Fruit fly (Drosophila melanogaster) whole organism, prepupa: ENCODE measurements around the gene CG45067.

Experiments used
- Blimp-1 ChIP-seq: fragments of 200-800 bp; sonication (Bioruptor generic); optimal IDR thresholded peaks from 3 replicates; lab custom pipeline; 2017; ENCODE audit warnings: missing biosample characterization, missing genetic modification characterization, mild to moderate bottlenecking, moderate library complexity, missing genetic modification reagents
- CG10669 ChIP-seq: fragments of 200-800 bp; sonication (Bioruptor generic); optimal IDR thresholded peaks from 3 replicates; lab custom pipeline; 2018; ENCODE audit warnings: missing biosample characterization, mild to moderate bottlenecking, missing genetic modification characterization, moderate library complexity
- CG11902 ChIP-seq: fragments of 200-800 bp; sonication (Bioruptor generic); optimal IDR thresholded peaks from 3 replicates; lab custom pipeline; 2016; ENCODE audit warnings: missing biosample characterization, missing genetic modification characterization
- CG15336 ChIP-seq: fragments of 200-800 bp; sonication (Bioruptor generic); IDR thresholded peaks from 2 replicates; pipeline ENCODE4 v1.3.6; 2022; ENCODE audit warnings: missing biosample characterization, missing genetic modification characterization
- CG1621 ChIP-seq: fragments of 200-800 bp; sonication (Bioruptor generic); optimal IDR thresholded peaks from 3 replicates; lab custom pipeline; 2018; ENCODE audit warnings: missing biosample characterization, mild to moderate bottlenecking, missing genetic modification characterization
- CG16779 ChIP-seq: fragments of 200-800 bp; sonication (Bioruptor generic); optimal IDR thresholded peaks from 3 replicates; lab custom pipeline; 2017; ENCODE audit warnings: missing biosample characterization, mild to moderate bottlenecking, missing genetic modification characterization
- CG3032 ChIP-seq: fragments of 200-800 bp; optimal IDR thresholded peaks from 2 replicates; lab custom pipeline; 2019; ENCODE audit warnings: missing biosample characterization, mild to moderate bottlenecking, missing genetic modification characterization, moderate library complexity
- CG31627 ChIP-seq: fragments of 200-800 bp; sonication (Bioruptor generic); optimal IDR thresholded peaks from 3 replicates; lab custom pipeline; 2016; ENCODE audit warnings: missing biosample characterization, missing genetic modification characterization
- CG32006 ChIP-seq: fragments of 200-800 bp; sonication (Bioruptor generic); optimal IDR thresholded peaks from 3 replicates; lab custom pipeline; 2017; ENCODE audit warnings: missing biosample characterization, mild to moderate bottlenecking, missing genetic modification characterization
- CG3919 ChIP-seq: fragments of 200-800 bp; sonication (Bioruptor generic); optimal IDR thresholded peaks from 3 replicates; lab custom pipeline; 2016; ENCODE audit warnings: missing biosample characterization, missing genetic modification characterization
- CG6163 ChIP-seq: fragments of 200-800 bp; sonication (Bioruptor generic); IDR thresholded peaks from 3 replicates; pipeline ENCODE4 v1.3.6; 2022; ENCODE audit warnings: missing biosample characterization, missing genetic modification characterization
- CG6792 ChIP-seq: fragments of 200-800 bp; sonication (Bioruptor generic); optimal IDR thresholded peaks from 3 replicates; lab custom pipeline; 2016; ENCODE audit warnings: missing biosample characterization, missing genetic modification characterization
- CG6808 ChIP-seq: fragments of 200-800 bp; sonication (Bioruptor generic); optimal IDR thresholded peaks from 3 replicates; lab custom pipeline; 2017; ENCODE audit warnings: missing biosample characterization, missing genetic modification characterization, mild to moderate bottlenecking, moderate library complexity, missing genetic modification reagents
- CG6854 ChIP-seq: fragments of 200-800 bp; sonication (Bioruptor generic); optimal IDR thresholded peaks from 2 replicates; lab custom pipeline; 2017; ENCODE audit warnings: missing biosample characterization, mild to moderate bottlenecking, missing genetic modification characterization
- CG8319 ChIP-seq: fragments of 200-800 bp; sonication (Bioruptor generic); optimal IDR thresholded peaks from 3 replicates; lab custom pipeline; 2016; ENCODE audit warnings: missing biosample characterization, missing genetic modification characterization
- CG8632 ChIP-seq: fragments of 200-800 bp; sonication (Bioruptor generic); optimal IDR thresholded peaks from 3 replicates; lab custom pipeline; 2016; ENCODE audit warnings: missing biosample characterization, missing genetic modification characterization
- Eip78C ChIP-seq: fragments of 200-800 bp; sonication (Bioruptor generic); peaks from one replicate; lab custom pipeline; 2016; ENCODE audit warnings: missing biosample characterization, missing genetic modification characterization
- Eip93F ChIP-seq: fragments of 200-800 bp; sonication (Bioruptor generic); optimal IDR thresholded peaks from 2 replicates; lab custom pipeline; 2016; ENCODE audit warnings: missing biosample characterization, mild to moderate bottlenecking, missing genetic modification characterization
- Ets21C ChIP-seq: fragments of 200-800 bp; sonication (Bioruptor generic); optimal IDR thresholded peaks from 3 replicates; lab custom pipeline; 2016; ENCODE audit warnings: missing biosample characterization, missing genetic modification characterization
- Ets96B ChIP-seq: fragments of 200-800 bp; optimal IDR thresholded peaks from 2 replicates; lab custom pipeline; 2019; ENCODE audit warnings: missing biosample characterization, mild to moderate bottlenecking, missing genetic modification characterization, moderate library complexity
- Gug ChIP-seq: fragments of 200-800 bp; sonication (Bioruptor generic); IDR thresholded peaks from 2 replicates; pipeline ENCODE4 v1.3.6; 2022; ENCODE audit warnings: missing biosample characterization, missing genetic modification characterization
- Hr39 ChIP-seq: fragments of 200-800 bp; sonication (Bioruptor generic); optimal IDR thresholded peaks from 2 replicates; lab custom pipeline; 2016; ENCODE audit warnings: missing biosample characterization, missing genetic modification characterization
- Lpt ChIP-seq: fragments of 200-800 bp; sonication (Bioruptor generic); optimal IDR thresholded peaks from 3 replicates; lab custom pipeline; 2016; ENCODE audit warnings: missing biosample characterization, missing genetic modification characterization
- Met ChIP-seq: fragments of 200-800 bp; sonication (Bioruptor generic); optimal IDR thresholded peaks from 3 replicates; lab custom pipeline; 2016; ENCODE audit warnings: missing biosample characterization, missing genetic modification characterization
- OdsH ChIP-seq: fragments of 200-800 bp; sonication (Bioruptor generic); optimal IDR thresholded peaks from 3 replicates; lab custom pipeline; 2016; ENCODE audit warnings: missing biosample characterization, missing genetic modification characterization
- Smox ChIP-seq: fragments of 200-800 bp; sonication (Bioruptor generic); optimal IDR thresholded peaks from 3 replicates; lab custom pipeline; 2016; ENCODE audit warnings: missing biosample characterization, missing genetic modification characterization
- Sox14 ChIP-seq: fragments of 200-800 bp; sonication (Bioruptor generic); optimal IDR thresholded peaks from 3 replicates; lab custom pipeline; 2016; ENCODE audit warnings: missing biosample characterization, missing genetic modification characterization
- Sox15 ChIP-seq: fragments of 200-800 bp; sonication (Bioruptor generic); optimal IDR thresholded peaks from 3 replicates; lab custom pipeline; 2016; ENCODE audit warnings: missing biosample characterization, missing genetic modification characterization
- acj6 ChIP-seq: fragments of 200-800 bp; sonication (Bioruptor generic); optimal IDR thresholded peaks from 3 replicates; lab custom pipeline; 2016; ENCODE audit warnings: missing biosample characterization, missing genetic modification characterization
- cyc ChIP-seq: fragments of 200-800 bp; sonication (Bioruptor generic); optimal IDR thresholded peaks from 3 replicates; lab custom pipeline; 2016; ENCODE audit warnings: missing biosample characterization, missing genetic modification characterization
- dac ChIP-seq: fragments of 200-800 bp; sonication (Bioruptor generic); optimal IDR thresholded peaks from 2 replicates; lab custom pipeline; 2017; ENCODE audit warnings: missing biosample characterization, mild to moderate bottlenecking, missing genetic modification characterization
- eg ChIP-seq: fragments of 200-800 bp; sonication (Bioruptor generic); IDR thresholded peaks from 3 replicates; pipeline ENCODE4 v1.3.6; 2022; ENCODE audit warnings: missing biosample characterization, missing genetic modification characterization
- fd59A ChIP-seq: fragments of 200-800 bp; sonication (Bioruptor generic); optimal IDR thresholded peaks from 2 replicates; lab custom pipeline; 2017; ENCODE audit warnings: missing biosample characterization, mild to moderate bottlenecking, missing genetic modification characterization, missing genetic modification reagents
- fd85E ChIP-seq: fragments of 200-800 bp; sonication (Bioruptor generic); optimal IDR thresholded peaks from 3 replicates; lab custom pipeline; 2016; ENCODE audit warnings: missing biosample characterization, missing genetic modification characterization
- fkh ChIP-seq: fragments of 200-800 bp; sonication (Bioruptor generic); optimal IDR thresholded peaks from 3 replicates; lab custom pipeline; 2017; ENCODE audit warnings: missing biosample characterization, mild to moderate bottlenecking, missing genetic modification characterization, moderate library complexity
- pdm3 ChIP-seq: fragments of 200-800 bp; sonication (Bioruptor generic); optimal IDR thresholded peaks from 3 replicates; lab custom pipeline; 2016; ENCODE audit warnings: missing biosample characterization, missing genetic modification characterization
- salr ChIP-seq, 2 experiments: fragments of 200-800 bp; sonication (Bioruptor generic); optimal IDR thresholded peaks; 3 replicates each; lab custom pipeline; 2016 to 2018; ENCODE audit warnings: missing biosample characterization in 2 of 2, missing genetic modification characterization in 2 of 2, mild to moderate bottlenecking in 1 of 2
- ss ChIP-seq, 2 experiments: fragments of 200-800 bp; sonication (Bioruptor generic); optimal IDR thresholded peaks; 2 replicates in 1 of 2; 3 replicates in 1 of 2; lab custom pipeline; 2017 to 2018; ENCODE audit warnings: mild to moderate bottlenecking in 2 of 2, missing biosample characterization in 2 of 2, missing genetic modification characterization in 2 of 2, moderate library complexity in 1 of 2
- svp ChIP-seq: fragments of 200-800 bp; sonication (Bioruptor generic); peaks from one replicate; lab custom pipeline; 2016; ENCODE audit warnings: missing biosample characterization, missing genetic modification characterization

CG45067 gene

DNA sequence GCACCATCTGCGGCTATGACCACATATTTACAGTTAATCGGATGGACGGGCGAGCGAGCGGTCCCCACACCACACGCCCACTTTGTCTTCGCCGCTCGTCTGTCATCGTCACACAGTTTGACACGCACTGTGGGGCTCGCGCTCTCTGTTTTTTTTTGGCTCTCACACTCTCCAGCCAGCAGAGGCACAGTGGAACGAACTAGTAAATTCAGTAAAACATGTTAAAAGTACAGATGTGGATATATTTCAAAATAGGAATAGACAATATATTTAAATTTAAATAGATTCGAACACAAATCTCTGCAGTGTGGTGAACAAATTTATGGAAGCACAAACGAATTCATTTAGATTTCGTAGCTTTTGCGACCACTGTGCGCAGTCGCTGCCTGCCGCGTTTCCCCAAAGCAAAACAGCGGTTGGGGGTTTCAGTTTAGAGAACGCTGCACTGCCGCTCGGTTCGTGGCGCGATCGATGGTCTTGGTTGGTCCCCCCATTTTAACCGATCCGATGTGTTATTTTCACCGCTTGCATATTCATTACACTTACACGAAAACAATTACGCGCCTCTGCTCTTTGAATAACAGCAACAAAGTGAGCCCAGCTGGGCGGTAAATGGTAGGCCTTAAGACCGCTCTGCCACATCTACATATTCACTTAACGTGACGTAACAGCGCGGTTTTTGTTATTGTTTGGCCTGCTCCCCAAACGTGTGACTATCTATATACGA lies 33.0 kb downstream of the CG45067 start (continued):
- TF ChIP-seq fkh (GFP tag; lab: Kevin White, UChicago): peak; percentile 88
- peak; percentile 98 for TF ChIP-seq Gug (GFP tag; lab: Robert Waterston, UW)
- peak; percentile 99 for TF ChIP-seq Sox14 (GFP tag; lab: Kevin White, UChicago)
- peak; percentile 99 for TF ChIP-seq Met (GFP tag; lab: Kevin White, UChicago)
- TF ChIP-seq CG6163 (GFP tag; lab: Robert Waterston, UW): peak; percentile 99
- peak; percentile 97 for TF ChIP-seq Sox15 (GFP tag; lab: Kevin White, UChicago)
- TF ChIP-seq Eip93F (GFP tag; lab: Kevin White, UChicago): peak; percentile 98
- peak; percentile 98 for TF ChIP-seq Lpt
- peak; percentile 97 for TF ChIP-seq Ets96B (tag; lab: Kevin White, UChicago)
- TF ChIP-seq CG16779 (tag; lab: Kevin White, UChicago): peak; percentile 97

DNA sequence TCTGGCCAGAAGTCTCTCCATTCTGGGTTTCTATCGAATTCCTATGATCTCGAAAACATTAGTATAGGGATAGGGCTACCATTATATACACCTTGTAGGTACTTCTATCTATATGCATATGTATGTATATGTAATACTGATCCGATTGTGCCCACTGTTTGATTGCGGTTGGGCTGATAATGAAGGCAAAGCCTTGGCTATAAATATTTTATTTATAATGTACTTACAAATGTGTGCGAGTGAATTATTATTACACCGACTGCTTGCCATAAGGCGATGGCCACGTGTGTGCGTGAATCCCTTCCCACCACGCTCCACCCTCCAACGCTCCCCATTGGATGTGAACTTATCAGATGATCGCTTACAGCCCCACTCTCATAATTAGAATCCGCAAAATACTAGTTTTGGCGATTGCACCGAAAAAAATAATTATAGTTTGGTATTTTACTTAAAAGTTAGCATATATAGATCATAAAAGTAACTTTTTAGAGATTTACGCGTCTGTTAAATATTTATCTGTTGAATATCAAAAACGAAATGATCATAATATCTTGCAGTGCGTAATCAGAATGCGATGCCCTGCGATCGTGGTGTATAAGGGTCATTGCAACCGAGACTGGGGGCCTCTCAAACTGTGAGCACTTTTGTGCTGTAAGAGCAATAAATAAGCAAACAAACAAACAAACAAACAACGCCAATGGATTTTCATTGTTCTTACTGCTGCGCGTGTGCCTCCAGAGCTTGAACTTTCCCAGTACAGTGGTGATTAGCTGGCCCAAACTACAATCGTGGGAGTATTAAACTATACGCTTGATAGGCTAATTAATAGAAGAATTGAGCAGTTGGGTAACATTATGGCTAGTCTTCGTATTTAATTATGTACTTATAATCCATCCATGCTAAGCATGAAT lies 33.9 kb downstream of the CG45067 start:
- TF ChIP-seq Hr39: peak; percentile 59
- no peak for TF ChIP-seq CG6808
- TF ChIP-seq fkh (GFP tag; lab: Kevin White, UChicago): peak; percentile 17
- TF ChIP-seq fd59A (GFP tag; lab: Kevin White, UChicago): peak; percentile 19
- TF ChIP-seq Gug (GFP tag; lab: Robert Waterston, UW): peak; percentile 33
- TF ChIP-seq svp (GFP tag; lab: Kevin White, UChicago): peak; percentile 91
- TF ChIP-seq dac: no peak
- peak; percentile 26 for TF ChIP-seq CG3032 (tag; lab: Kevin White, UChicago)
- TF ChIP-seq OdsH (GFP tag; lab: Kevin White, UChicago): peak; percentile 3
- no peak for TF ChIP-seq CG6854 (GFP tag; lab: Kevin White, UChicago)
- peak; percentile 75 for TF ChIP-seq Eip78C (GFP tag; lab: Kevin White, UChicago)
- peak; percentile 25 for TF ChIP-seq CG31627 (GFP tag; lab: Kevin White, UChicago)
- TF ChIP-seq Sox14 (GFP tag; lab: Kevin White, UChicago): peak; percentile 57
- 0 out of 2 replicates have a peak, but pooled peaks have one; percentile 13 for TF ChIP-seq CG15336 (GFP tag; lab: Robert Waterston, UW)
- no peak for TF ChIP-seq fd85E (GFP tag; lab: Kevin White, UChicago)
- TF ChIP-seq CG8632 (GFP tag; lab: Kevin White, UChicago): no peak
- peak; percentile 51 for TF ChIP-seq Sox15 (GFP tag; lab: Kevin White, UChicago)
- TF ChIP-seq CG11902 (GFP tag; lab: Kevin White, UChicago): peak; percentile 39
- peak; percentile 30 for TF ChIP-seq cyc
- TF ChIP-seq CG10669: peak; percentile 24
- TF ChIP-seq acj6 (GFP tag; lab: Kevin White, UChicago): peak; percentile 3
- peak; percentile 39 for TF ChIP-seq pdm3 (GFP tag; lab: Kevin White, UChicago)
- TF ChIP-seq eg: peak; percentile 68; the same call in 2 of the 3 replicates

DNA sequence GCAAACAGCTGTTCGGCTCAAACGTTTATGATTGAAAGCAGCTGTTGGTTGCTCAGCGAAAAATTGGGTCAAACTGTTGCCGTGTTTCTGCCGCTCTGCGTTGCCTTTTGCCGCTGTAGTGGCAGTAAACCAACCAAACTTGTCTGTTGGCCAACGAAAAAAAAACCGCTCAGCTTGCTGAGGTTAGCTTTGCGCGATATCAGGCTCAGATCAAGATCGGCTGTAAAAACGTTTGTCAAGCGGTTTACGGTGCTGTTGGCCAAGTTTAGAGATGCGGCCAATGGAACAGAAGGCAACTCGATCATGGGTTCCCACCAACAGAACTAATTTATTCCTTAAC lies 35.1 kb downstream of the CG45067 start:
- TF ChIP-seq CG6792 (GFP tag; lab: Kevin White, UChicago) (no peak), CG1621 (tag; lab: Kevin White, UChicago) (no peak), Blimp-1 (GFP tag; lab: Kevin White, UChicago) (no peak), Ets21C (GFP tag; lab: Kevin White, UChicago) (no peak), CG8319 (GFP tag; lab: Kevin White, UChicago) (no peak), CG31627 (GFP tag; lab: Kevin White, UChicago) (no peak), svp (GFP tag; lab: Kevin White, UChicago) (no peak), CG3919 (GFP tag; lab: Kevin White, UChicago) (no peak), Sox14 (GFP tag; lab: Kevin White, UChicago) (no peak), ss (GFP tag; optimal IDR thresholded peaks at IDR 0.05; lab: Kevin White, UChicago) (no peak), Smox (no peak), CG32006 (GFP tag; lab: Kevin White, UChicago) (no peak), salr (GFP tag; optimal IDR thresholded peaks at IDR 0.05; lab: Kevin White, UChicago) (no peak)
- TF ChIP-seq, all 60 proteins: peak for 0
